Worm (Caenorhabditis elegans) whole organism, L1 larva: ENCODE data around the gene Y57G11B.5.

Experiments used
- C04F5.9 ChIP-seq: sonication (generic microtip); optimal IDR thresholded peaks from 2 replicates; lab custom pipeline; 2016; ENCODE audit warnings: missing genetic modification characterization, missing compliant biosample characterization
- Y116A8C.19 ChIP-seq: sonication (generic microtip); optimal IDR thresholded peaks from 2 replicates; lab custom pipeline; 2016; ENCODE audit warnings: missing compliant biosample characterization, missing genetic modification characterization, borderline replicate concordance
- ama-1 ChIP-seq: fragments of 150-350 bp; optimal IDR thresholded peaks from 2 replicates; lab custom pipeline; 2014
- blmp-1 ChIP-seq: fragments of 150-350 bp; optimal IDR thresholded peaks from 2 replicates; lab custom pipeline; 2014; ENCODE audit warnings: missing biosample characterization, missing genetic modification characterization
- ceh-90 ChIP-seq: sonication (generic microtip); optimal IDR thresholded peaks from 2 replicates; lab custom pipeline; 2016; ENCODE audit warnings: missing genetic modification characterization, missing compliant biosample characterization
- ces-1 ChIP-seq: fragments of 150-350 bp; optimal IDR thresholded peaks from 2 replicates; lab custom pipeline; 2014; ENCODE audit warnings: missing biosample characterization, missing genetic modification reagents, missing genetic modification characterization
- efl-1 ChIP-seq, 4 experiments: fragments of 150-350 bp; optimal IDR thresholded peaks in 3 of 4; peaks in 1 of 4; 1 replicate in 1 of 4; 2 replicates in 3 of 4; lab custom pipeline; 2014; ENCODE audit warnings: missing biosample characterization in 2 of 4, missing genetic modification characterization in 2 of 4, missing genetic modification reagents in 2 of 4
- elt-2 ChIP-seq: sonication (generic microtip); optimal IDR thresholded peaks from 2 replicates; lab custom pipeline; 2016; ENCODE audit warnings: missing genetic modification characterization, mild to moderate bottlenecking, inconsistent platforms, missing compliant biosample characterization, missing genetic modification reagents
- fkh-8 ChIP-seq: sonication (generic microtip); optimal IDR thresholded peaks from 2 replicates; lab custom pipeline; 2016; ENCODE audit warnings: mild to moderate bottlenecking, missing genetic modification characterization, missing compliant biosample characterization
- fos-1 ChIP-seq: fragments of 150-350 bp; optimal IDR thresholded peaks from 2 replicates; lab custom pipeline; 2014; ENCODE audit warnings: missing biosample characterization, missing genetic modification characterization
- hlh-4 ChIP-seq: sonication (generic microtip); optimal IDR thresholded peaks from 2 replicates; lab custom pipeline; 2016; ENCODE audit warnings: mild to moderate bottlenecking, missing genetic modification characterization, missing compliant biosample characterization
- jun-1 ChIP-seq: fragments of 150-350 bp; optimal IDR thresholded peaks from 2 replicates; lab custom pipeline; 2014; ENCODE audit warnings: missing biosample characterization, missing genetic modification reagents, missing genetic modification characterization
- lin-14 ChIP-seq: fragments of 200-800 bp; sonication (Bioruptor generic); optimal IDR thresholded peaks from 2 replicates; lab custom pipeline; 2018; ENCODE audit warnings: mild to moderate bottlenecking, missing genetic modification characterization, moderate library complexity, missing compliant biosample characterization
- lin-35 ChIP-seq, 2 experiments: fragments of 150-350 bp; optimal IDR thresholded peaks; 2 replicates each; lab custom pipeline; 2014; ENCODE audit warnings: missing biosample characterization in 2 of 2, missing genetic modification characterization in 2 of 2, missing genetic modification reagents in 2 of 2
- lsy-2 ChIP-seq, 2 experiments: fragments of 150-350 bp; optimal IDR thresholded peaks; 2 replicates each; lab custom pipeline; 2014; ENCODE audit warnings: missing biosample characterization in 2 of 2, missing genetic modification characterization in 2 of 2
- mab-9 ChIP-seq: fragments of 200-800 bp; sonication (Bioruptor generic); IDR thresholded peaks from 2 replicates; pipeline ENCODE4 v1.3.6; 2022; ENCODE audit warnings: missing genetic modification reagents, missing genetic modification characterization, missing compliant biosample characterization
- mef-2 ChIP-seq: fragments of 150-350 bp; optimal IDR thresholded peaks from 2 replicates; lab custom pipeline; 2014; ENCODE audit warnings: missing biosample characterization, missing genetic modification characterization
- nhr-237 ChIP-seq: fragments of 150-350 bp; optimal IDR thresholded peaks from 2 replicates; lab custom pipeline; 2014; ENCODE audit warnings: missing biosample characterization, missing genetic modification characterization
- nhr-28 ChIP-seq: fragments of 150-350 bp; optimal IDR thresholded peaks from 2 replicates; lab custom pipeline; 2014; ENCODE audit warnings: missing biosample characterization, missing genetic modification characterization
- nhr-77 ChIP-seq: fragments of 150-350 bp; optimal IDR thresholded peaks from 2 replicates; lab custom pipeline; 2014; ENCODE audit warnings: missing biosample characterization, missing genetic modification characterization
- nhr-85 ChIP-seq: sonication (generic microtip); peaks from one replicate; lab custom pipeline; 2016; ENCODE audit warnings: missing genetic modification characterization, inconsistent platforms, missing compliant biosample characterization
- nhr-90 ChIP-seq: sonication (generic microtip); optimal IDR thresholded peaks from 2 replicates; lab custom pipeline; 2016; ENCODE audit warnings: mild to moderate bottlenecking, missing genetic modification characterization, missing compliant biosample characterization; ENCODE audit not compliant: poor library complexity
- pag-3 ChIP-seq: sonication (generic microtip); optimal IDR thresholded peaks from 2 replicates; lab custom pipeline; 2017; ENCODE audit warnings: missing genetic modification characterization, mild to moderate bottlenecking, missing compliant biosample characterization, antibody characterized with exemption, borderline replicate concordance; ENCODE audit not compliant: insufficient read depth
- pqm-1 ChIP-seq: sonication (generic microtip); optimal IDR thresholded peaks from 3 replicates; lab custom pipeline; 2017; ENCODE audit warnings: missing biosample characterization, missing genetic modification characterization
- rnt-1 ChIP-seq: sonication (generic microtip); optimal IDR thresholded peaks from 2 replicates; lab custom pipeline; 2016; ENCODE audit warnings: mild to moderate bottlenecking, missing genetic modification characterization, moderate library complexity, missing compliant biosample characterization
- skn-1 ChIP-seq: fragments of 150-350 bp; optimal IDR thresholded peaks from 2 replicates; lab custom pipeline; 2014; ENCODE audit warnings: missing biosample characterization, missing genetic modification characterization
- snpc-4 ChIP-seq: fragments of 150-350 bp; optimal IDR thresholded peaks from 2 replicates; lab custom pipeline; 2014; ENCODE audit warnings: missing biosample characterization, missing genetic modification characterization
- snu-23 ChIP-seq: sonication (generic microtip); optimal IDR thresholded peaks from 2 replicates; lab custom pipeline; 2016; ENCODE audit warnings: missing genetic modification characterization, missing compliant biosample characterization
- sox-4 ChIP-seq: sonication (generic microtip); optimal IDR thresholded peaks from 2 replicates; lab custom pipeline; 2016; ENCODE audit warnings: missing genetic modification characterization, missing compliant biosample characterization
- unc-62 ChIP-seq: fragments of 150-350 bp; optimal IDR thresholded peaks from 2 replicates; lab custom pipeline; 2014; ENCODE audit warnings: missing biosample characterization, missing genetic modification reagents, missing genetic modification characterization
- unc-98 ChIP-seq: fragments of 200-800 bp; sonication (Bioruptor generic); IDR thresholded peaks from 2 replicates; pipeline ENCODE4 v1.3.6; 2022; ENCODE audit warnings: missing genetic modification characterization, missing compliant biosample characterization
- vab-15 ChIP-seq: sonication (generic microtip); optimal IDR thresholded peaks from 2 replicates; lab custom pipeline; 2017; ENCODE audit warnings: missing genotype, mild to moderate bottlenecking, missing genetic modification characterization, missing compliant biosample characterization
- xbp-1 ChIP-seq: sonication (generic microtip); optimal IDR thresholded peaks from 2 replicates; lab custom pipeline; 2016; ENCODE audit warnings: missing genetic modification characterization, missing compliant biosample characterization
- zip-4 ChIP-seq: fragments of 200-800 bp; sonication (Bioruptor generic); optimal IDR thresholded peaks from 2 replicates; lab custom pipeline; 2018; ENCODE audit warnings: mild to moderate bottlenecking, missing genetic modification characterization, moderate library complexity, missing compliant biosample characterization
- ztf-11 ChIP-seq, 2 experiments: sonication (generic microtip); optimal IDR thresholded peaks; 2 replicates each; lab custom pipeline; 2016 to 2017; ENCODE audit warnings: missing genetic modification characterization in 2 of 2, missing biosample characterization in 1 of 2, missing compliant biosample characterization in 1 of 2
- ztf-4 ChIP-seq: fragments of 150-350 bp; optimal IDR thresholded peaks from 2 replicates; lab custom pipeline; 2014; ENCODE audit warnings: missing biosample characterization, missing genetic modification characterization

The Y57G11B.5 gene

ce11 chrIV:14532366-14532765 lies 42.3 kb upstream of the Y57G11B.5 start (continued):
- TF ChIP-seq ama-1 = no peak
- TF ChIP-seq fos-1 (tag; lab: Kevin White, UChicago) = no peak
- TF ChIP-seq nhr-85 = peak; percentile 31
- TF ChIP-seq xbp-1 = no peak
- TF ChIP-seq skn-1 (tag; lab: Kevin White, UChicago) = no peak
- TF ChIP-seq elt-2 (tag; lab: Kevin White, UChicago) = no peak
- no peak for TF ChIP-seq mab-9
- TF ChIP-seq unc-62 (GFP tag; lab: Kevin White, UChicago) = no peak
- no peak for TF ChIP-seq fkh-8 (tag; lab: Kevin White, UChicago)
- TF ChIP-seq lin-35 (GFP tag; optimal IDR thresholded peaks at IDR 0.05; lab: Kevin White, UChicago) = peak in 1 of 2 experiments; percentile 8
- TF ChIP-seq zip-4 = peak; percentile 65
- no peak for TF ChIP-seq Y116A8C.19 (tag; lab: Kevin White, UChicago)

- no peak for TF ChIP-seq C04F5.9 (tag; lab: Kevin White, UChicago)
- no peak for TF ChIP-seq ztf-11 (tag; optimal IDR thresholded peaks at IDR 0.05; lab: Kevin White, UChicago)
- TF ChIP-seq lin-35 (GFP tag; optimal IDR thresholded peaks at IDR 0.05; lab: Kevin White, UChicago) = no peak
- no peak for TF ChIP-seq nhr-77 (tag; lab: Kevin White, UChicago)
- TF ChIP-seq blmp-1 (tag; lab: Kevin White, UChicago) = no peak
- TF ChIP-seq vab-15 (tag; lab: Kevin White, UChicago) = no peak
- no peak for TF ChIP-seq ztf-4 (tag; lab: Kevin White, UChicago)
- no peak for TF ChIP-seq pag-3 (tag; lab: Kevin White, UChicago)
- TF ChIP-seq fkh-8 (tag; lab: Kevin White, UChicago) = no peak
- TF ChIP-seq nhr-90 (tag; lab: Kevin White, UChicago) = no peak
- no peak for TF ChIP-seq lin-14 (GFP tag; lab: Kevin White, UChicago)
- no peak for TF ChIP-seq pqm-1 (tag; lab: Kevin White, UChicago)
- no peak for TF ChIP-seq ceh-90 (tag; lab: Kevin White, UChicago)
These were observed 39.7 kb upstream of the Y57G11B.5 start, which contains the start of gene T27E7.4 for ce11 chrIV:14534967-14535366. TSS of gene T27E7.4 (minus strand) at chrIV:14535067.

ce11 chrIV:14536911-14537310 lies 37.7 kb upstream of the Y57G11B.5 start, which contains the start of gene T27E7.5:
TSS of gene T27E7.5 (plus strand) at chrIV:14537163.
- TF ChIP-seq lsy-2 (tag; optimal IDR thresholded peaks at IDR 0.05; lab: Kevin White, UChicago) (no peak), nhr-237 (tag; lab: Kevin White, UChicago) (no peak), snpc-4 (tag; lab: Kevin White, UChicago) (no peak), efl-1 (optimal IDR thresholded peaks at IDR 0.05; lab: Kevin White, UChicago) (no peak), efl-1 (GFP tag; optimal IDR thresholded peaks at IDR 0.05 in 1 of 2; lab: Kevin White, UChicago) (no peak), unc-98 (GFP tag; lab: Robert Waterston, UW) (no peak), nhr-28 (no peak), unc-62 (GFP tag; lab: Kevin White, UChicago) (no peak), snu-23 (GFP tag; lab: Kevin White, UChicago) (no peak), mef-2 (tag; lab: Kevin White, UChicago) (no peak), pag-3 (tag; lab: Kevin White, UChicago) (no peak), ceh-90 (tag; lab: Kevin White, UChicago) (no peak), rnt-1 (no peak)
- TF ChIP-seq, all 84 proteins: peak for 0

- TF ChIP-seq lin-35 (GFP tag; optimal IDR thresholded peaks at IDR 0.05; lab: Kevin White, UChicago) = no peak
- no peak for TF ChIP-seq sox-4 (tag; lab: Kevin White, UChicago)
- TF ChIP-seq ces-1 (GFP tag; lab: Kevin White, UChicago) = no peak
- TF ChIP-seq hlh-4 = no peak
- no peak for TF ChIP-seq ztf-11 (tag; optimal IDR thresholded peaks at IDR 0.05; lab: Kevin White, UChicago)
- no peak for TF ChIP-seq jun-1 (tag; lab: Kevin White, UChicago)
- no peak for TF ChIP-seq nhr-237 (tag; lab: Kevin White, UChicago)
These were observed 32.1 kb upstream of the Y57G11B.5 start, which contains the start of gene pals-29 for ce11 chrIV:14542517-14542916. TSS of gene pals-29 (minus strand) at chrIV:14542617.
